Fruit fly (Drosophila melanogaster) whole organism, embryonic: ENCODE results near the gene NK7.1.

ENCODE experiments used
- ATbp ChIP-seq: fragments of 200-800 bp; sonication (Bioruptor generic); optimal IDR thresholded peaks from 2 replicates; lab custom pipeline; 2017; ENCODE audit warnings: missing biosample characterization, mild to moderate bottlenecking, missing genetic modification characterization, missing genetic modification reagents
- Abd-B ChIP-seq: fragments of 200-800 bp; sonication (Bioruptor generic); optimal IDR thresholded peaks from 2 replicates; lab custom pipeline; 2018; ENCODE audit warnings: missing biosample characterization, mild to moderate bottlenecking, missing genetic modification characterization, moderate library complexity
- CG10274 ChIP-seq: fragments of 200-800 bp; sonication (Bioruptor generic); optimal IDR thresholded peaks from 3 replicates; lab custom pipeline; 2017; ENCODE audit warnings: missing biosample characterization, mild to moderate bottlenecking, missing genetic modification characterization
- CG10654 ChIP-seq: fragments of 200-800 bp; sonication (Bioruptor generic); optimal IDR thresholded peaks from 2 replicates; lab custom pipeline; 2016; ENCODE audit warnings: missing biosample characterization, missing genetic modification characterization
- CG12071 ChIP-seq: fragments of 200-800 bp; sonication (Bioruptor generic); optimal IDR thresholded peaks from 3 replicates; lab custom pipeline; 2018; ENCODE audit warnings: missing biosample characterization, mild to moderate bottlenecking, missing genetic modification characterization
- CG1233 ChIP-seq: fragments of 200-800 bp; sonication (Bioruptor generic); optimal IDR thresholded peaks from 4 replicates; lab custom pipeline; 2018; ENCODE audit warnings: missing biosample characterization, mild to moderate bottlenecking, missing genetic modification characterization
- CG14014 ChIP-seq: fragments of 200-800 bp; sonication (Bioruptor generic); IDR thresholded peaks from 2 replicates; pipeline ENCODE4 v1.3.6; 2022; ENCODE audit warnings: missing biosample characterization, missing genetic modification characterization
- CG14667 ChIP-seq: fragments of 200-800 bp; sonication (Bioruptor generic); IDR thresholded peaks from 2 replicates; pipeline ENCODE4 v1.3.6; 2022; ENCODE audit warnings: missing biosample characterization, missing genetic modification characterization
- CG16863 ChIP-seq: fragments of 200-800 bp; sonication (Bioruptor generic); optimal IDR thresholded peaks from 3 replicates; lab custom pipeline; 2016; ENCODE audit warnings: missing biosample characterization, missing genetic modification characterization
- CG17829 ChIP-seq: fragments of 200-800 bp; optimal IDR thresholded peaks from 2 replicates; lab custom pipeline; 2019; ENCODE audit warnings: missing biosample characterization, mild to moderate bottlenecking, missing genetic modification characterization, moderate library complexity
- CG18599 ChIP-seq: fragments of 200-800 bp; sonication (Bioruptor generic); optimal IDR thresholded peaks from 3 replicates; lab custom pipeline; 2017; ENCODE audit warnings: missing biosample characterization, missing genetic modification characterization, mild to moderate bottlenecking, moderate library complexity, missing genetic modification reagents
- CG3065 ChIP-seq: fragments of 200-800 bp; sonication (Bioruptor generic); optimal IDR thresholded peaks from 2 replicates; lab custom pipeline; 2016; ENCODE audit warnings: missing biosample characterization, missing genetic modification characterization
- CG31388 ChIP-seq: fragments of 200-800 bp; sonication (Bioruptor generic); optimal IDR thresholded peaks from 2 replicates; lab custom pipeline; 2016; ENCODE audit warnings: missing biosample characterization, missing genetic modification characterization
- CG32772 ChIP-seq: fragments of 200-800 bp; sonication (Bioruptor generic); IDR thresholded peaks from 2 replicates; pipeline ENCODE4 v1.3.6; 2022; ENCODE audit warnings: missing biosample characterization, missing genetic modification characterization
- CG33557 ChIP-seq: fragments of 200-800 bp; sonication (Bioruptor generic); optimal IDR thresholded peaks from 2 replicates; lab custom pipeline; 2019; ENCODE audit warnings: missing biosample characterization, mild to moderate bottlenecking, missing genetic modification characterization, moderate library complexity
- CG4328 ChIP-seq: fragments of 200-800 bp; sonication (Bioruptor generic); optimal IDR thresholded peaks from 3 replicates; lab custom pipeline; 2017; ENCODE audit warnings: missing biosample characterization, missing genetic modification reagents, missing genetic modification characterization
- CG43689 ChIP-seq: fragments of 200-800 bp; sonication (Bioruptor generic); IDR thresholded peaks from 2 replicates; pipeline ENCODE4 v1.3.6; 2022; ENCODE audit warnings: missing biosample characterization, missing genetic modification characterization
- CG4404 ChIP-seq: fragments of 200-800 bp; sonication (Bioruptor generic); IDR thresholded peaks from 2 replicates; pipeline ENCODE4 v1.3.6; 2022; ENCODE audit warnings: missing biosample characterization, missing genetic modification characterization
- CG6689 ChIP-seq: fragments of 200-800 bp; sonication (Bioruptor generic); IDR thresholded peaks from 2 replicates; pipeline ENCODE4 v1.3.6; 2022; ENCODE audit warnings: missing biosample characterization, missing genetic modification characterization
- CG7745 ChIP-seq: fragments of 200-800 bp; sonication (Bioruptor generic); optimal IDR thresholded peaks from 2 replicates; lab custom pipeline; 2018; ENCODE audit warnings: missing biosample characterization, mild to moderate bottlenecking, missing genetic modification characterization, moderate library complexity
- CG7928 ChIP-seq: fragments of 200-800 bp; sonication (Bioruptor generic); optimal IDR thresholded peaks from 2 replicates; lab custom pipeline; 2017; ENCODE audit warnings: missing biosample characterization, mild to moderate bottlenecking, missing genetic modification characterization
- CG8388 ChIP-seq: fragments of 200-800 bp; sonication (Bioruptor generic); optimal IDR thresholded peaks from 2 replicates; lab custom pipeline; 2019; ENCODE audit warnings: missing biosample characterization, mild to moderate bottlenecking, missing genetic modification characterization, moderate library complexity
- CG9215 ChIP-seq: fragments of 200-800 bp; sonication (Bioruptor generic); IDR thresholded peaks from 2 replicates; pipeline ENCODE4 v1.3.6; 2022; ENCODE audit warnings: missing biosample characterization, missing genetic modification characterization
- CG9437 ChIP-seq: fragments of 200-800 bp; sonication (Bioruptor generic); optimal IDR thresholded peaks from 2 replicates; lab custom pipeline; 2018; ENCODE audit warnings: missing biosample characterization, mild to moderate bottlenecking, missing genetic modification characterization
- Dref ChIP-seq: fragments of 200-800 bp; sonication (Bioruptor generic); IDR thresholded peaks from 2 replicates; pipeline ENCODE4 v1.3.6; 2022; ENCODE audit warnings: missing biosample characterization, missing genetic modification characterization
- Fer2 ChIP-seq: fragments of 200-800 bp; sonication (Bioruptor generic); optimal IDR thresholded peaks from 2 replicates; lab custom pipeline; 2018; ENCODE audit warnings: missing biosample characterization, mild to moderate bottlenecking, missing genetic modification characterization, moderate library complexity
- Gsc ChIP-seq: fragments of 200-800 bp; sonication (Bioruptor generic); IDR thresholded peaks from 2 replicates; pipeline ENCODE4 v1.3.6; 2022; ENCODE audit warnings: missing biosample characterization, missing genetic modification characterization
- Hr39 ChIP-seq: fragments of >200 bp; optimal IDR thresholded peaks from 2 replicates; lab custom pipeline; 2017
- Nf-YC ChIP-seq: fragments of 200-800 bp; optimal IDR thresholded peaks from 3 replicates; lab custom pipeline; 2019; ENCODE audit warnings: missing biosample characterization, mild to moderate bottlenecking, missing genetic modification characterization, moderate library complexity
- Rx ChIP-seq: fragments of 200-800 bp; sonication (Bioruptor generic); IDR thresholded peaks from 2 replicates; pipeline ENCODE4 v1.3.6; 2022; ENCODE audit warnings: missing biosample characterization, missing genetic modification characterization
- Xrp1 ChIP-seq: fragments of 200-800 bp; sonication (Bioruptor generic); IDR thresholded peaks from 2 replicates; pipeline ENCODE4 v1.3.6; 2022; ENCODE audit warnings: missing biosample characterization, missing genetic modification characterization
- ab ChIP-seq: fragments of 200-800 bp; sonication (Bioruptor generic); optimal IDR thresholded peaks from 2 replicates; lab custom pipeline; 2016; ENCODE audit warnings: missing biosample characterization, missing genetic modification characterization
- ap ChIP-seq: fragments of 200-800 bp; sonication (Bioruptor generic); IDR thresholded peaks from 2 replicates; pipeline ENCODE4 v1.3.6; 2022; ENCODE audit warnings: missing biosample characterization, missing genetic modification characterization
- cas ChIP-seq: fragments of 200-800 bp; sonication (Bioruptor generic); IDR thresholded peaks from 2 replicates; pipeline ENCODE4 v1.3.6; 2022; ENCODE audit warnings: missing biosample characterization, missing genetic modification characterization
- dan ChIP-seq: fragments of 200-800 bp; sonication (Bioruptor generic); IDR thresholded peaks from 2 replicates; pipeline ENCODE4 v1.3.6; 2022; ENCODE audit warnings: missing biosample characterization, missing genetic modification characterization
- dmrt99B ChIP-seq: fragments of 200-800 bp; sonication (Bioruptor generic); optimal IDR thresholded peaks from 2 replicates; lab custom pipeline; 2018; ENCODE audit warnings: missing biosample characterization, mild to moderate bottlenecking, missing genetic modification characterization, moderate library complexity
- ftz-f1 ChIP-seq: fragments of 200-800 bp; sonication (Bioruptor generic); optimal IDR thresholded peaks from 2 replicates; lab custom pipeline; 2016; ENCODE audit warnings: missing biosample characterization, missing genetic modification characterization
- hb ChIP-seq: fragments of 200-800 bp; sonication (Bioruptor generic); IDR thresholded peaks from 3 replicates; pipeline ENCODE4 v1.3.6; 2022; ENCODE audit warnings: missing biosample characterization, missing genetic modification characterization; ENCODE audit not compliant: partially characterized antibody
- her ChIP-seq: fragments of 200-800 bp; sonication (Bioruptor generic); optimal IDR thresholded peaks from 2 replicates; lab custom pipeline; 2016; ENCODE audit warnings: missing biosample characterization, missing genetic modification characterization
- jigr1 ChIP-seq: fragments of 200-800 bp; sonication (Bioruptor generic); IDR thresholded peaks from 3 replicates; pipeline ENCODE4 v1.3.6; 2022; ENCODE audit warnings: missing biosample characterization, missing genetic modification characterization
- nerfin-2 ChIP-seq: fragments of 200-800 bp; sonication (Bioruptor generic); IDR thresholded peaks from 2 replicates; pipeline ENCODE4 v1.3.6; 2022; ENCODE audit warnings: missing biosample characterization, missing genetic modification characterization; ENCODE audit not compliant: partially characterized antibody
- pb ChIP-seq: fragments of 200-800 bp; sonication (Bioruptor generic); optimal IDR thresholded peaks from 3 replicates; lab custom pipeline; 2016; ENCODE audit warnings: missing biosample characterization, missing genetic modification characterization
- pnt ChIP-seq: fragments of 200-800 bp; sonication (Bioruptor generic); optimal IDR thresholded peaks from 3 replicates; lab custom pipeline; 2016; ENCODE audit warnings: missing biosample characterization, missing genetic modification characterization
- pum ChIP-seq: fragments of 200-800 bp; sonication (Bioruptor generic); optimal IDR thresholded peaks from 2 replicates; lab custom pipeline; 2016; ENCODE audit warnings: missing biosample characterization, missing genetic modification characterization
- sc ChIP-seq, 3 experiments: fragments of >200 bp in 2 of 3; fragments of 200-800 bp in 1 of 3; sonication (Bioruptor generic) in 1 of 3; optimal IDR thresholded peaks; 2 replicates in 2 of 3; 3 replicates in 1 of 3; lab custom pipeline; 2017; ENCODE audit warnings: mild to moderate bottlenecking in 1 of 3, missing biosample characterization in 1 of 3, missing genetic modification characterization in 1 of 3, missing genetic modification reagents in 1 of 3
- sd ChIP-seq: fragments of 200-800 bp; sonication (Bioruptor generic); optimal IDR thresholded peaks from 3 replicates; lab custom pipeline; 2018; ENCODE audit warnings: missing biosample characterization, mild to moderate bottlenecking, missing genetic modification characterization, moderate library complexity
- seq ChIP-seq: fragments of 200-800 bp; sonication (Bioruptor generic); IDR thresholded peaks from 2 replicates; pipeline ENCODE4 v1.3.6; 2022; ENCODE audit warnings: missing biosample characterization, missing genetic modification characterization
- slou ChIP-seq: fragments of 200-800 bp; sonication (Bioruptor generic); optimal IDR thresholded peaks from 3 replicates; lab custom pipeline; 2016; ENCODE audit warnings: missing biosample characterization, missing genetic modification characterization
- sqz ChIP-seq: fragments of 200-800 bp; sonication (Bioruptor generic); optimal IDR thresholded peaks from 3 replicates; lab custom pipeline; 2018; ENCODE audit warnings: missing biosample characterization, mild to moderate bottlenecking, missing genetic modification characterization
- stc ChIP-seq: fragments of 200-800 bp; sonication (Bioruptor generic); IDR thresholded peaks from 2 replicates; pipeline ENCODE4 v1.3.6; 2022; ENCODE audit warnings: missing biosample characterization, missing genetic modification characterization
- vfl ChIP-seq: fragments of 200-800 bp; sonication (Bioruptor generic); optimal IDR thresholded peaks from 2 replicates; lab custom pipeline; 2016; ENCODE audit warnings: missing biosample characterization, missing genetic modification characterization

NK7.1 gene

DNA sequence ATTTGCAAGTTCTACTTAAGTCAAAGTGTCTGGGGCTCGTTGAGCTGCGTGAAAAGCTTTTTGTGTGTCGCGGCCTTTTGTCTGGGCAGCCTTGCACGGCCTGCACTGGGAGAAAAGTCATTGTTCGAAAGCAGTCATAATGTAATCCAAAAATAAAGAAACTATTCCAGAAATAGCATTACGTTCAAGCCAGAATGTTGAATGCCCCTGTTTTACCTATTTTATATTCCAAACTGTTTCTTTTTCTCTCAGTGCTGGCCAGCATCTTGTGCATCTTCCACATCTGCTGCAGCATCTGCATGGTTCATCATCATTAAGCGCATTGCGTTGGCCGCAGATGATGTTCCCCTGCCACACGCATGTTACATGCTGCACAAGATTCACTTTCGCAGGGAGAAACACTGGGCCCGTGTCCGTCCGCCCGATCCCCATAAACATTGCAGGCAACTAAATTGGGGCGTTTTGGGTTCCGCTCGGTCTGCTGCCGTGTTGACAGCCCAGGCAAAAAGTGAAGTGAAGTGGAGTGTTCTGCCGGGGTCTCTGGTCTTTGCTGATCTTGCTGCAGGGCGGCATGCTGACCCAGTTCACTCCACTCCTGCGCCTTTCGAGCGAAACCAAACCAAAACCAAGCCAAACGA lies 40.8 kb upstream of the NK7.1 start:
- TF ChIP-seq CG9215 (no peak), Rx (GFP tag; lab: Robert Waterston, UW) (peak; percentile 65), CG14667 (GFP tag; lab: Robert Waterston, UW) (no peak; the same call in 1 of the 2 replicates), dmrt99B (tag; lab: Kevin White, UChicago) (peak; percentile 69), CG7745 (no peak), pnt (GFP tag; lab: Kevin White, UChicago) (peak; percentile 32), stc (GFP tag; lab: Robert Waterston, UW) (no peak), CG6689 (peak; percentile 60), Gsc (GFP tag; lab: Robert Waterston, UW) (no peak), CG3065 (GFP tag; lab: Kevin White, UChicago) (no peak), CG4404 (0 out of 2 replicates have a peak, but pooled peaks have one; percentile 7), Dref (GFP tag; lab: Robert Waterston, UW) (no peak), seq (no peak), Fer2 (no peak), CG10654 (GFP tag; lab: Kevin White, UChicago) (peak; percentile 7), CG8388 (peak; percentile 67), CG4328 (GFP tag; lab: Kevin White, UChicago) (no peak), CG10274 (no peak), CG14014 (no peak), ATbp (GFP tag; lab: Kevin White, UChicago) (peak; percentile 74), CG16863 (GFP tag; lab: Kevin White, UChicago) (peak; percentile 61), Xrp1 (GFP tag; lab: Robert Waterston, UW) (peak; percentile 77), sc (optimal IDR thresholded peaks at IDR 0.05; lab: Kevin White, UChicago) (no peak), sc (GFP tag; optimal IDR thresholded peaks at IDR 0.05; lab: Kevin White, UChicago) (peak; percentile 43), nerfin-2 (GFP tag; lab: Robert Waterston, UW) (no peak), sqz (GFP tag; lab: Kevin White, UChicago) (no peak), pb (peak; percentile 16), CG9437 (GFP tag; lab: Kevin White, UChicago) (peak; percentile 19), CG33557 (GFP tag; lab: Kevin White, UChicago) (no peak), Abd-B (GFP tag; lab: Kevin White, UChicago) (peak; percentile 58), dan (no peak), jigr1 (GFP tag; lab: Robert Waterston, UW) (peak; percentile 44; the same call in 1 of the 3 replicates), Hr39 (no peak), CG12071 (GFP tag; lab: Kevin White, UChicago) (no peak), vfl (no peak), slou (GFP tag; lab: Kevin White, UChicago) (no peak), hb (GFP tag; lab: Robert Waterston, UW) (no peak), pum (GFP tag; lab: Kevin White, UChicago) (peak; percentile 47), CG1233 (GFP tag; lab: Kevin White, UChicago) (no peak), CG43689 (GFP tag; lab: Robert Waterston, UW) (no peak), CG32772 (GFP tag; lab: Robert Waterston, UW) (peak; percentile 65), Nf-YC (tag; lab: Kevin White, UChicago) (no peak), her (GFP tag; lab: Kevin White, UChicago) (no peak), ftz-f1 (GFP tag; lab: Kevin White, UChicago) (no peak), ap (GFP tag; lab: Robert Waterston, UW) (peak; percentile 71), sd (tag; lab: Kevin White, UChicago) (no peak), CG17829 (tag; lab: Kevin White, UChicago) (peak; percentile 61), CG18599 (GFP tag; lab: Kevin White, UChicago) (peak; percentile 10), cas (no peak), CG31388 (GFP tag; lab: Kevin White, UChicago) (no peak), ab (GFP tag; lab: Kevin White, UChicago) (no peak), CG7928 (no peak)
